Fruit fly (Drosophila melanogaster): ENCODE measurements around the gene dre4.
A peak's percentile ranks its signal among the peaks of the same experiment; 100 is the strongest.

Gene dre4

dm6 chr3L:1905273-1905672 lies 29.2 kb upstream of the dre4 start:
- TF ChIP-seq cnc (optimal IDR thresholded peaks at IDR 0.05), result no peak

DNA sequence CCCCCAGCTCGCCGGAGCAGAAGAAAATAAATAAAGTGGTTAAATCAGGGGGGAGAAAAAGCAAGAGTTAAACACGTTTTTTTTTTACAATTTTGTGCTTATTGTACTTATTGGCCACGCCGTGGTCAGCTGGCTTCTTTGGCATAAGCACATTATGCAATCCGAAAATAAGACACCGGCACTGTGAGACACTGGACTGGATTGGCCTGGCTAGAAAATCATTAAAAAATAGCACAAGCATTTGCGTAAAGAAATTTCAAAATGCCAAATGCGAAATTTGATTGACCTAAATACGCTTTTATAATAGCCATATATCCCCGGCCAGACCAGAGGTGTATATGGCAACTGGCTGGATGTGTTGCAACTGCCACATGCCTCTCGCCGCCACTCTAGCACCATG lies 28.3 kb upstream of the dre4 start:
- TF ChIP-seq cnc (optimal IDR thresholded peaks at IDR 0.05) (no peak), CG14711 (tag; optimal IDR thresholded peaks at IDR 0.05) (no peak), tj (GFP tag; optimal IDR thresholded peaks at IDR 0.05) (no peak), CG1620 (GFP tag; optimal IDR thresholded peaks at IDR 0.05) (no peak), kay (GFP tag; ENCODE audit: borderline replicate concordance) (no peak), toe (GFP tag; optimal IDR thresholded peaks at IDR 0.05) (no peak), bab1 (GFP tag; optimal IDR thresholded peaks at IDR 0.05) (no peak)

DNA sequence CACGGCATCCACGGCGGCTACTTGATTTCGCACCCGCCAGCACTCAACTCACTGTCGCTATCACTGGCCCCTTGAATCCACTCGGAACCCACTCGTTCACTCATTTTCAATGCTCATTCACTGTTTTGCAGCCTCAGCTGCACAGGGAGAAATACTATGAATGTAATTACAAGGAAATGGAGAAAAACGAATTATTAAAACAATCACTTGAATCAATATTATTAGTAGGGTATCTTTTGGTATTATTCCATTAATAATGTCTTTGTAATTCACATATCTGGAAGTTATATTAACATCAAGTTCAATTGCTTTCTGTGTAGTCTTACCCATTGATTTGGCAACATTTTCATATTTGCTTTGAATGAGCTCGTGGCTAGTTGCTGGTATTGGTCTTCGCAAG lies 24.5 kb upstream of the dre4 start:
- TF ChIP-seq CG1620 (GFP tag; optimal IDR thresholded peaks at IDR 0.05) (no peak), CG5204 (GFP tag; optimal IDR thresholded peaks at IDR 0.05) (no peak), CG7101 (tag; optimal IDR thresholded peaks at IDR 0.05) (no peak), CG12768 (GFP tag; optimal IDR thresholded peaks at IDR 0.05) (no peak), Crg-1 (GFP tag; optimal IDR thresholded peaks at IDR 0.05) (no peak), CG11617 (GFP tag; optimal IDR thresholded peaks at IDR 0.05) (no peak), bab1 (GFP tag; optimal IDR thresholded peaks at IDR 0.05) (no peak), toe (GFP tag; optimal IDR thresholded peaks at IDR 0.05) (no peak)

- no peak for TF ChIP-seq CG5204 (GFP tag; optimal IDR thresholded peaks at IDR 0.05)
- TF ChIP-seq Hr96 (GFP tag; optimal IDR thresholded peaks at IDR 0.05), result no peak
Observed at dm6 chr3L:1899616-1900015, 23.5 kb upstream of the dre4 start.

DNA sequence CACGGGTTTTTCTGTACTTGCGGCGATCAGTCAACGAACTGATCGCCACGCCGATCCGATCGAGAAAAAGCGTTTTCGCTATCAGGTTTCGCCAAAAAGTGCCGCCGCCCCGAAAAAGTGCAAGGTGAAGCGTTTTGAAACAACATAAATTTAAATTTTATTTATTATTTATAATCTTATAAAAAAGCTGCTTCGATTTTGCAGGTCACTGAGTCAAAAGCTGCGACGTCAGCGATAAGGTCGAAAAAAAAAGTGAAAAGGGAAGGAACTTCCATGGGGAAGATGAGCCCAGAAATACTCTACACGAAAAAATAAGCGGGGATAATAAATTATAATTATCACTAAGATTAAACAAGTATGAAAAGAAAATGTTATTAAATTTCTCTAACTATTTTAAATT lies 21.6 kb upstream of the dre4 start:
- TF ChIP-seq tj (GFP tag; optimal IDR thresholded peaks at IDR 0.05) (peak; percentile 86), pad (GFP tag; optimal IDR thresholded peaks at IDR 0.05) (no peak), kay (GFP tag; ENCODE audit: borderline replicate concordance) (no peak), Crg-1 (GFP tag; optimal IDR thresholded peaks at IDR 0.05) (no peak)

- TF ChIP-seq bab1 (GFP tag; optimal IDR thresholded peaks at IDR 0.05), result no peak
- no peak for TF ChIP-seq CG33017 (tag; optimal IDR thresholded peaks at IDR 0.05)
- TF ChIP-seq CG7101 (tag; optimal IDR thresholded peaks at IDR 0.05), result no peak
- no peak for TF ChIP-seq ovo (GFP tag; optimal IDR thresholded peaks at IDR 0.05)
- no peak for TF ChIP-seq CG11617 (GFP tag; optimal IDR thresholded peaks at IDR 0.05)
- TF ChIP-seq Crg-1 (GFP tag; optimal IDR thresholded peaks at IDR 0.05), result no peak
- TF ChIP-seq pad (GFP tag; optimal IDR thresholded peaks at IDR 0.05), result no peak
- TF ChIP-seq Clk (GFP tag; optimal IDR thresholded peaks at IDR 0.05), result no peak
- TF ChIP-seq cic (GFP tag; optimal IDR thresholded peaks at IDR 0.05), result no peak
- no peak for TF ChIP-seq CG12768 (GFP tag; optimal IDR thresholded peaks at IDR 0.05)
- TF ChIP-seq kay (GFP tag; ENCODE audit: borderline replicate concordance), result no peak
- no peak for TF ChIP-seq cnc (optimal IDR thresholded peaks at IDR 0.05)
Observed at dm6 chr3L:1891914-1892313, 15.8 kb upstream of the dre4 start.

DNA sequence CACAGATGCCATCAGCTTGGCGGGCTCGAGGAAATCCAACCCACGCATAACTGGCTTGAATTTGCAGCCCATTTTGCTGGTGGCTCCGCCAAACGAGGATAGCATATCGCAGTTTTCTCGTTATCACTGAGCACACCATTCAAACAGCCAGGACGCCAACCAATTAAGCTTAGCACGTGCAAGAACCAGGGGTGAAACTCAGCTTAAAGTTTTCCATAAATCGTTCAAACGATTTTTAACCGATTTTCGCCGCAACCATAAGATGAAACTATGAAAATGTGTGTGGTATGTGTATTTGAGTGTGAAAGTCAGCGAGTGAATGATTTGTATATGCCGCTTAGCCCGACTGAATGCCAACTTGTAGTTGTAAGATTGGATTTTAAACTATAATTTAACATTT lies 14.8 kb upstream of the dre4 start:
- no peak for TF ChIP-seq CG11617 (GFP tag; optimal IDR thresholded peaks at IDR 0.05)
- no peak for TF ChIP-seq CG14711 (tag; optimal IDR thresholded peaks at IDR 0.05)
- TF ChIP-seq cic (GFP tag; optimal IDR thresholded peaks at IDR 0.05), result no peak

- no peak for TF ChIP-seq kay (GFP tag; ENCODE audit: borderline replicate concordance)
- no peak for TF ChIP-seq CG11617 (GFP tag; optimal IDR thresholded peaks at IDR 0.05)
- peak; percentile 99 for TF ChIP-seq tj (GFP tag; optimal IDR thresholded peaks at IDR 0.05)
- TF ChIP-seq ovo (GFP tag; optimal IDR thresholded peaks at IDR 0.05), result no peak
- no peak for TF ChIP-seq CG14711 (tag; optimal IDR thresholded peaks at IDR 0.05)
Observed at dm6 chr3L:1887929-1888529, 11.9 kb upstream of the dre4 start.

DNA sequence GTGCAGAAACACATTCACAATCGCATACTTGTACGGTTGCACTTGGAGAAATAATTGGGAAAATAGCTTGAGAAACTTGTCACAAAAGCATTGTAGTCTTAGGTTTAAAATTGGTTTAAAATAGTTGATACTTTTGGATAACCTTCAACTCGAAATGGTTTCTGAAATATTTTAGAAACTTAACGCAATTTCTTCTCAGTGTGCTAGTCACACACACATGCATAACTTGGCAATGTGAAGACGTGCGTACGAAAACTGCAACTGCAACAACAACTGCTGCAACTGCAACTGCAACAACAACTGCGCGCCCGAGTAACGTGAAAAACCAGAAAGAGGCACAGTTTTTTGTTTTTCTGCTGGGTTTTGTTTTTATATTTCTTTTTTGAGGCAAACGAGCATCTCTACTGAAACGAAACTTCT lies 10.0 kb upstream of the dre4 start:
- no peak for TF ChIP-seq ovo (GFP tag; optimal IDR thresholded peaks at IDR 0.05)
- TF ChIP-seq CG7045 (GFP tag; optimal IDR thresholded peaks at IDR 0.05), result no peak
- no peak for TF ChIP-seq CG12768 (GFP tag; optimal IDR thresholded peaks at IDR 0.05)
- TF ChIP-seq CG5204 (GFP tag; optimal IDR thresholded peaks at IDR 0.05), result no peak
- TF ChIP-seq pad (GFP tag; optimal IDR thresholded peaks at IDR 0.05), result peak; percentile 8
- TF ChIP-seq Mnt (GFP tag; optimal IDR thresholded peaks at IDR 0.05), result no peak
- peak; percentile 72 for TF ChIP-seq bab1 (GFP tag; optimal IDR thresholded peaks at IDR 0.05)
- TF ChIP-seq CG14711 (tag; optimal IDR thresholded peaks at IDR 0.05), result peak; percentile 32
- TF ChIP-seq tj (GFP tag; optimal IDR thresholded peaks at IDR 0.05), result no peak
- TF ChIP-seq Clk (GFP tag; optimal IDR thresholded peaks at IDR 0.05), result no peak
- no peak for TF ChIP-seq cnc (optimal IDR thresholded peaks at IDR 0.05)
- TF ChIP-seq cic (GFP tag; optimal IDR thresholded peaks at IDR 0.05), result no peak
- TF ChIP-seq CG33017 (tag; optimal IDR thresholded peaks at IDR 0.05), result no peak
- peak; percentile 24 for TF ChIP-seq CG7101 (tag; optimal IDR thresholded peaks at IDR 0.05)
- TF ChIP-seq CG11617 (GFP tag; optimal IDR thresholded peaks at IDR 0.05), result no peak
